Fruit fly (Drosophila melanogaster): ENCODE measurements around the gene CG43330.

Gene CG43330

DNA sequence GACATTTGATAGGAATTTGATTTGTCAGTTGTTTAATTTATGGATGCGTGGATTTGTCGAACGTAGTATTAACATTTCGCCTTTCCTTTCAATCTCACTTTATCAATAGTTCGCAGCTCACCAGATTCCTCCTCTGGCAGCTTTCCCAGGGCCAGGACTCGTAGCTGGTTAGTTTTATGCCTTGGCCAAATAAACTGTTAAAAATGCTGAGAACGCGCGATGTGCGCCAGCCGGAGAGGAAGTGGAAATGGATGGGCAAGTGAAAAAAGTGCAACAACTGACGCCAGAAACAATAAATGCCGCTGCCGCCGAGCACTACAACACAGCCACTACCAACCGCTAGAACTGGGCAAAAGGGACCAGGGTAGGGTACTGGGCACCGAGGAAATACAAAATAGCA, 20.8 kb downstream of the CG43330 start:
- TF ChIP-seq Ets65A (GFP tag) (peak; percentile 93), CG14050 (GFP tag; IDR thresholded peaks at IDR 0.05) (no peak), maf-S (GFP tag; optimal IDR thresholded peaks at IDR 0.05) (no peak), CG10979 (tag; optimal IDR thresholded peaks at IDR 0.05) (no peak), so (GFP tag; IDR thresholded peaks at IDR 0.05) (no peak), wdn (GFP tag; IDR thresholded peaks at IDR 0.05) (no peak), CG32767 (GFP tag; IDR thresholded peaks at IDR 0.05) (no peak), CG9609 (GFP tag; optimal IDR thresholded peaks at IDR 0.05) (no peak)

DNA sequence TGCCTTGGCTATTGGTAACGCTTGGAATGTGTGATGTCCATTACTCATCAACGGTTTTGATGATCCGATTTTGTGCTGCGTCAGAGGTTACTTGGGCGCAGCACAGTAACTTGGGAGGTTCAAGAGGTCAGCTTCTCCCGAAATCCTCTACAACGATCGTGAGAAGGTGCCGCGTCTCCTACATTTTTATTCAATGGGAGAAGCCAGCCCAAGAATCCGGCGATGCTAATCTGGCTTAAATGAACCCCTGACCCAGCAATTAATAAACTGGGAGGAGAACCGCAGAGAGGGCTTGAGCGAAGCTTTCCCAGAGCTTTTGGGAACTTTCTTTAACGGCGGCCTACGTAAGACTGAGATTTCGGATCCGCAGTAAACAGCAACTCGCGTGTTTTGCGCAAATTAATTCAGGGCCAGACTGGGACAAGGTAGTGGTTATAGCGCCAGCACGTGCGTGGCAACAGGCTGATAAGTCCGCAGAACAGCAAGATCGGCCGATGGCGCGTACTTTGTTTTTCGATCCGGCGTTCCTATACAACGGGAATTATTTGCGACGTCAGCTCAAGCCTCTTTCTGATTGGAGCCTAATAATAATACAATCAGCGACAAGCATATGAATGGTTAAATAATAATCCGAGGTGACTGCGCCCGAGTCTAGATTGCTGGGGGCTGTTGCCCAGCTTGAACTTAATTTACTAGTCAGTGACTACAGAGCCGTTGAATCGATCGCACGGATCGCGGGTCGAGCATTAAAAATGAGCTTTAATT, 30.0 kb downstream of the CG43330 start, which contains the start of gene CG11425:
CG11425 (plus strand) TSS at position 715 of the 765 bp plus-strand sequence.
- TF ChIP-seq CG13287 (GFP tag; IDR thresholded peaks at IDR 0.05; ENCODE audit: partially characterized antibody) (no peak), zen2 (GFP tag; IDR thresholded peaks at IDR 0.05; ENCODE audit: partially characterized antibody) (no peak), Kr (GFP tag; optimal IDR thresholded peaks at IDR 0.05) (no peak), CG7839 (tag; optimal IDR thresholded peaks at IDR 0.05) (no peak), Hr78 (GFP tag; optimal IDR thresholded peaks at IDR 0.05) (peak in 1 of 2 experiments; percentile 70), ranshi (GFP tag; IDR thresholded peaks at IDR 0.05) (no peak), CG5953 (GFP tag; IDR thresholded peaks at IDR 0.05) (no peak), Dek (tag; optimal IDR thresholded peaks at IDR 0.05) (no peak), CG8924 (tag; optimal IDR thresholded peaks at IDR 0.05) (no peak), BtbVII (GFP tag; optimal IDR thresholded peaks at IDR 0.05) (no peak), vnd (GFP tag; IDR thresholded peaks at IDR 0.05; ENCODE audit: partially characterized antibody) (no peak), Opbp (GFP tag; IDR thresholded peaks at IDR 0.05; ENCODE audit: partially characterized antibody) (no peak), sd (tag; optimal IDR thresholded peaks at IDR 0.05) (peak; percentile 38), CG34376 (GFP tag; optimal IDR thresholded peaks at IDR 0.05) (peak; percentile 53), corto (GFP tag; optimal IDR thresholded peaks at IDR 0.05) (no peak), cwo (GFP tag; optimal IDR thresholded peaks at IDR 0.05) (peak; percentile 98)

DNA sequence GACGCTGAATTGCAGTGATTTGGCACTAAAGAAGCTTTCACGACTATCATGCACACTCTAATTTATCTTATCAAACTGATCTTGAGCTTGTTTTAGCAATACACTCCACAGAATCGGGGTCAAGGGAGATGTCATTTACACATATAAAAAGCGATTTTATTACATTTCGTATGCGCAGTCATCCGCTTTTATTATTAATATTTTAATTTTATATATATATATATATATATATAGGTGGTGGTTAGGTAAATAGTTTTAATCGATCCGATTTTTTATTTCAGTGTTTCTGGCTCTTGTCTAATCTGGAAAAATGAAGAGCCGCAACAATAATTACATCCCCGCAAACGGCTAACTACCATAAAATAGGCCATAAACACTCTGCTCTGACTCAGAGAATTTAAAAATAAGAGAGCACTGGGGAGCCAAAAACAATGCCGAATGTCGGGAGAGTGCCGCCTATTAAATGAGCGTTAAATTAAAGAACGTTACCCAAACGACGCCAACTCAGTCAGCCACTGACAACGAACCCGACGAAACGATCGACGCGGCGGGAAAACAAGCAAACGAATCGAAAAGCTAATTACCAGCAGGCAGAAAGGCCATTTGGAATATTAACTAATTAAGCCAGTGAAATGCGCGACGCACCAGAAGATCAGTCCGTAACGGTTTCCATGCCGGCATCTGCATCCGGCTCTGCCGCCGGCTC, 32.5 kb downstream of the CG43330 start:
- TF ChIP-seq CG30020 (tag; optimal IDR thresholded peaks at IDR 0.05) (no peak), gem (tag; optimal IDR thresholded peaks at IDR 0.05) (peak; percentile 82), CG14014 (GFP tag; IDR thresholded peaks at IDR 0.05) (0 out of 2 replicates have a peak, but pooled peaks have one; percentile 30), ci (GFP tag; IDR thresholded peaks at IDR 0.05) (0 out of 3 replicates have a peak, but pooled peaks have one; percentile 24), CG17829 (tag; optimal IDR thresholded peaks at IDR 0.05) (no peak), CG10366 (GFP tag; IDR thresholded peaks at IDR 0.05) (peak; percentile 57), HLH3B (GFP tag; IDR thresholded peaks at IDR 0.05) (peak; percentile 50; the same call in 1 of the 2 replicates), CG6765 (GFP tag; optimal IDR thresholded peaks at IDR 0.05) (peak; percentile 67), oc (tag; optimal IDR thresholded peaks at IDR 0.05) (peak; percentile 36), pum (GFP tag; optimal IDR thresholded peaks at IDR 0.05) (no peak), prd (optimal IDR thresholded peaks at IDR 0.05) (no peak), prd (GFP tag; IDR thresholded peaks at IDR 0.05) (peak; percentile 53; the same call in 2 of the 3 replicates), ro (GFP tag; IDR thresholded peaks at IDR 0.05) (no peak), pros (GFP tag; optimal IDR thresholded peaks at IDR 0.05) (no peak), Nf-YB (GFP tag; optimal IDR thresholded peaks at IDR 0.05) (peak; percentile 39), CG15011 (GFP tag; optimal IDR thresholded peaks at IDR 0.05) (peak; percentile 5), CG31441 (GFP tag; IDR thresholded peaks at IDR 0.05) (peak; percentile 52), Taf1 (GFP tag; IDR thresholded peaks at IDR 0.05) (peak; percentile 45; the same call in 1 of the 2 replicates), Lpt (GFP tag; optimal IDR thresholded peaks at IDR 0.05) (no peak), ATbp (GFP tag; optimal IDR thresholded peaks at IDR 0.05) (peak; percentile 12), ac (GFP tag; optimal IDR thresholded peaks at IDR 0.05) (no peak), exex (tag; optimal IDR thresholded peaks at IDR 0.05) (peak; percentile 92)
